Fruit fly (Drosophila melanogaster) whole organism, embryonic: Measurements from ENCODE around the gene Faa.

Experiments
- Asciz ChIP-seq: fragments of 200-800 bp; sonication (Bioruptor generic); optimal IDR thresholded peaks from 2 replicates; lab custom pipeline; 2017; ENCODE audit warnings: missing biosample characterization, mild to moderate bottlenecking, missing genetic modification characterization, missing genetic modification reagents
- Awh ChIP-seq: fragments of 200-800 bp; sonication (Bioruptor generic); IDR thresholded peaks from 2 replicates; pipeline ENCODE4, ENCODE4 v1.3.6; 2022; ENCODE audit warnings: missing biosample characterization, missing genetic modification characterization
- BtbVII ChIP-seq: fragments of 200-800 bp; sonication (Bioruptor generic); optimal IDR thresholded peaks from 3 replicates; lab custom pipeline; 2017; ENCODE audit warnings: missing biosample characterization, mild to moderate bottlenecking, missing genetic modification characterization
- CG10979 ChIP-seq: fragments of 200-800 bp; sonication (Bioruptor generic); optimal IDR thresholded peaks from 2 replicates; lab custom pipeline; 2018; ENCODE audit warnings: missing biosample characterization, mild to moderate bottlenecking, missing genetic modification characterization, moderate library complexity
- CG11085 ChIP-seq: fragments of 200-800 bp; sonication (Bioruptor generic); IDR thresholded peaks from 2 replicates; pipeline ENCODE4 v1.3.6; 2022; ENCODE audit warnings: missing biosample characterization, missing genetic modification characterization
- CG11398 ChIP-seq: fragments of 200-800 bp; sonication (Bioruptor generic); optimal IDR thresholded peaks from 2 replicates; lab custom pipeline; 2016; ENCODE audit warnings: missing biosample characterization, missing genetic modification characterization
- CG11696 ChIP-seq: fragments of 200-800 bp; sonication (Bioruptor generic); IDR thresholded peaks from 2 replicates; pipeline ENCODE4 v1.3.6; 2022; ENCODE audit warnings: missing biosample characterization, missing genetic modification characterization
- CG11723 ChIP-seq: fragments of 200-800 bp; sonication (Bioruptor generic); optimal IDR thresholded peaks from 2 replicates; lab custom pipeline; 2017; ENCODE audit warnings: missing biosample characterization, mild to moderate bottlenecking, missing genetic modification characterization
- CG12299 ChIP-seq: fragments of 200-800 bp; sonication (Bioruptor generic); optimal IDR thresholded peaks from 2 replicates; lab custom pipeline; 2018; ENCODE audit warnings: missing biosample characterization, mild to moderate bottlenecking, missing genetic modification characterization
- CG15696 ChIP-seq: fragments of 200-800 bp; sonication (Bioruptor generic); optimal IDR thresholded peaks from 2 replicates; lab custom pipeline; 2019; ENCODE audit warnings: missing biosample characterization, mild to moderate bottlenecking, missing genetic modification characterization, moderate library complexity
- CG17385 ChIP-seq: fragments of 200-800 bp; sonication (Bioruptor generic); optimal IDR thresholded peaks from 3 replicates; lab custom pipeline; 2018; ENCODE audit warnings: missing biosample characterization, mild to moderate bottlenecking, missing genetic modification characterization
- CG2199 ChIP-seq: fragments of 200-800 bp; sonication (Bioruptor generic); IDR thresholded peaks from 3 replicates; pipeline ENCODE4 v1.3.6; 2022; ENCODE audit warnings: missing biosample characterization, missing genetic modification characterization
- CG3995 ChIP-seq: fragments of 200-800 bp; sonication (Bioruptor generic); optimal IDR thresholded peaks from 3 replicates; lab custom pipeline; 2016; ENCODE audit warnings: missing biosample characterization, missing genetic modification characterization
- CG4360 ChIP-seq: fragments of 200-800 bp; sonication (Bioruptor generic); IDR thresholded peaks from 2 replicates; pipeline ENCODE4 v1.3.6; 2022; ENCODE audit warnings: missing biosample characterization, missing genetic modification characterization
- CG4424 ChIP-seq: fragments of 200-800 bp; sonication (Bioruptor generic); optimal IDR thresholded peaks from 3 replicates; lab custom pipeline; 2016; ENCODE audit warnings: missing biosample characterization, missing genetic modification characterization
- CG7928 ChIP-seq: fragments of 200-800 bp; sonication (Bioruptor generic); optimal IDR thresholded peaks from 2 replicates; lab custom pipeline; 2017; ENCODE audit warnings: missing biosample characterization, mild to moderate bottlenecking, missing genetic modification characterization
- CG8290 ChIP-seq, 3 experiments: fragments of 200-800 bp; sonication (Bioruptor generic); optimal IDR thresholded peaks; 2 replicates each; lab custom pipeline; 2016 to 2019; ENCODE audit warnings: missing biosample characterization in 3 of 3, missing genetic modification characterization in 3 of 3, mild to moderate bottlenecking in 2 of 3, moderate library complexity in 1 of 3
- CG9727 ChIP-seq: fragments of 200-800 bp; sonication (Bioruptor generic); optimal IDR thresholded peaks from 3 replicates; lab custom pipeline; 2017; ENCODE audit warnings: missing biosample characterization, mild to moderate bottlenecking, missing genetic modification characterization
- CHES-1-like ChIP-seq: fragments of 200-800 bp; sonication (Bioruptor generic); optimal IDR thresholded peaks from 2 replicates; lab custom pipeline; 2016; ENCODE audit warnings: missing biosample characterization, missing genetic modification characterization
- D ChIP-seq, 2 experiments: fragments of 200-800 bp in 1 of 2; fragments of >200 bp in 1 of 2; sonication (Bioruptor generic) in 1 of 2; optimal IDR thresholded peaks; 2 replicates in 1 of 2; 3 replicates in 1 of 2; lab custom pipeline; 2017; ENCODE audit warnings: mild to moderate bottlenecking in 1 of 2, missing biosample characterization in 1 of 2, missing genetic modification characterization in 1 of 2, missing genetic modification reagents in 1 of 2
- Dfd ChIP-seq, 2 experiments: fragments of >200 bp; optimal IDR thresholded peaks; 2 replicates each; lab custom pipeline; 2017; ENCODE audit warnings: missing biosample characterization in 2 of 2, missing genetic modification characterization in 2 of 2
- Dll ChIP-seq: fragments of 200-800 bp; sonication (Bioruptor generic); IDR thresholded peaks from 4 replicates; pipeline ENCODE4 v1.3.6; 2022; ENCODE audit warnings: missing biosample characterization, missing genetic modification characterization; ENCODE audit not compliant: partially characterized antibody
- Gsc ChIP-seq: fragments of 200-800 bp; sonication (Bioruptor generic); IDR thresholded peaks from 2 replicates; pipeline ENCODE4 v1.3.6; 2022; ENCODE audit warnings: missing biosample characterization, missing genetic modification characterization
- H15 ChIP-seq: fragments of 200-800 bp; sonication (Bioruptor generic); IDR thresholded peaks from 3 replicates; pipeline ENCODE4 v1.3.6; 2022; ENCODE audit warnings: missing biosample characterization, missing genetic modification characterization
- Hand ChIP-seq: fragments of 200-800 bp; sonication (Bioruptor generic); optimal IDR thresholded peaks from 2 replicates; lab custom pipeline; 2017; ENCODE audit warnings: mild to moderate bottlenecking, missing biosample characterization, missing genetic modification reagents, missing genetic modification characterization
- Hey ChIP-seq: fragments of 200-800 bp; sonication (Bioruptor generic); optimal IDR thresholded peaks from 3 replicates; lab custom pipeline; 2018; ENCODE audit warnings: missing biosample characterization, mild to moderate bottlenecking, missing genetic modification characterization
- NFAT ChIP-seq: fragments of 200-800 bp; sonication (Bioruptor generic); IDR thresholded peaks from 2 replicates; pipeline ENCODE4 v1.3.6; 2022; ENCODE audit warnings: missing biosample characterization, missing genetic modification characterization
- Vsx1 ChIP-seq: fragments of 200-800 bp; sonication (Bioruptor generic); optimal IDR thresholded peaks from 2 replicates; lab custom pipeline; 2017; ENCODE audit warnings: missing biosample characterization, mild to moderate bottlenecking, missing genetic modification characterization, missing genetic modification reagents
- Xbp1 ChIP-seq: fragments of 200-800 bp; sonication (Bioruptor generic); optimal IDR thresholded peaks from 3 replicates; lab custom pipeline; 2016; ENCODE audit warnings: missing biosample characterization, mild to moderate bottlenecking, missing genetic modification characterization
- ase ChIP-seq: fragments of 200-800 bp; sonication (Bioruptor generic); IDR thresholded peaks from 3 replicates; pipeline ENCODE4 v1.3.6; 2022; ENCODE audit warnings: missing biosample characterization, missing genetic modification characterization
- ato ChIP-seq: fragments of 200-800 bp; sonication (Bioruptor generic); IDR thresholded peaks from 2 replicates; pipeline ENCODE4 v1.3.6; 2022; ENCODE audit warnings: missing biosample characterization, missing genetic modification characterization; ENCODE audit not compliant: partially characterized antibody
- bcd ChIP-seq: fragments of 200-800 bp; sonication (Bioruptor generic); optimal IDR thresholded peaks from 2 replicates; lab custom pipeline; 2017; ENCODE audit warnings: missing biosample characterization, mild to moderate bottlenecking, missing genetic modification characterization
- cwo ChIP-seq: fragments of 200-800 bp; sonication (Bioruptor generic); optimal IDR thresholded peaks from 3 replicates; lab custom pipeline; 2017; ENCODE audit warnings: missing biosample characterization, missing genetic modification characterization, mild to moderate bottlenecking, moderate library complexity, missing genetic modification reagents
- disco-r ChIP-seq: fragments of 200-800 bp; sonication (Bioruptor generic); optimal IDR thresholded peaks from 2 replicates; lab custom pipeline; 2016; ENCODE audit warnings: missing biosample characterization, missing genetic modification characterization
- emc ChIP-seq: fragments of 200-800 bp; sonication (Bioruptor generic); optimal IDR thresholded peaks from 2 replicates; lab custom pipeline; 2016; ENCODE audit warnings: missing biosample characterization, missing genetic modification characterization
- exex ChIP-seq: fragments of 200-800 bp; sonication (Bioruptor generic); optimal IDR thresholded peaks from 4 replicates; lab custom pipeline; 2018; ENCODE audit warnings: missing biosample characterization, mild to moderate bottlenecking, missing genetic modification characterization, moderate library complexity
- fd96Cb ChIP-seq: fragments of 200-800 bp; sonication (Bioruptor generic); optimal IDR thresholded peaks from 2 replicates; lab custom pipeline; 2018; ENCODE audit warnings: missing biosample characterization, mild to moderate bottlenecking, missing genetic modification characterization, moderate library complexity
- gce ChIP-seq: fragments of 200-800 bp; sonication (Bioruptor generic); IDR thresholded peaks from 3 replicates; pipeline ENCODE4 v1.3.6; 2022; ENCODE audit warnings: missing biosample characterization, missing genetic modification characterization
- grau ChIP-seq: fragments of 200-800 bp; optimal IDR thresholded peaks from 3 replicates; lab custom pipeline; 2019; ENCODE audit warnings: missing biosample characterization, mild to moderate bottlenecking, missing genetic modification characterization, moderate library complexity
- nau ChIP-seq: fragments of 200-800 bp; sonication (Bioruptor generic); optimal IDR thresholded peaks from 3 replicates; lab custom pipeline; 2017; ENCODE audit warnings: missing biosample characterization, mild to moderate bottlenecking, missing genetic modification characterization, missing genetic modification reagents
- nerfin-1 ChIP-seq: fragments of 200-800 bp; sonication (Bioruptor generic); optimal IDR thresholded peaks from 3 replicates; lab custom pipeline; 2019; ENCODE audit warnings: missing biosample characterization, mild to moderate bottlenecking, missing genetic modification characterization, moderate library complexity
- otp ChIP-seq: fragments of 200-800 bp; sonication (Bioruptor generic); IDR thresholded peaks from 3 replicates; pipeline ENCODE4, ENCODE4 v1.3.6; 2022; ENCODE audit warnings: missing biosample characterization, missing genetic modification characterization
- unpg ChIP-seq: fragments of 200-800 bp; sonication (Bioruptor generic); optimal IDR thresholded peaks from 3 replicates; lab custom pipeline; 2018; ENCODE audit warnings: missing biosample characterization, mild to moderate bottlenecking, missing genetic modification characterization, moderate library complexity
- wek ChIP-seq: fragments of 200-800 bp; sonication (Bioruptor generic); optimal IDR thresholded peaks from 3 replicates; lab custom pipeline; 2018; ENCODE audit warnings: missing biosample characterization, mild to moderate bottlenecking, missing genetic modification characterization, moderate library complexity

Gene Faa

dm6 chr3L:4108844-4109494, 35.2 kb upstream of the Faa start (continued):
- peak; percentile 43; the same call in 1 of the 3 replicates for TF ChIP-seq otp (GFP tag; lab: Robert Waterston, UW)
- TF ChIP-seq nerfin-1 (tag; lab: Kevin White, UChicago), result peak; percentile 61
- TF ChIP-seq fd96Cb (tag; lab: Kevin White, UChicago), result peak; percentile 74
- peak; percentile 35 for TF ChIP-seq CG11398
- peak; percentile 76 for TF ChIP-seq CG4424 (GFP tag; lab: Kevin White, UChicago)
- peak; percentile 84 for TF ChIP-seq CG10979 (tag; lab: Kevin White, UChicago)
- TF ChIP-seq CG4360 (GFP tag; lab: Robert Waterston, UW), result no peak
- TF ChIP-seq CG3995, result peak; percentile 24
- peak; percentile 78 for TF ChIP-seq BtbVII (GFP tag; lab: Kevin White, UChicago)
- TF ChIP-seq unpg (GFP tag; lab: Kevin White, UChicago), result peak; percentile 69
- TF ChIP-seq CHES-1-like, result peak; percentile 38
- TF ChIP-seq Vsx1 (GFP tag; lab: Kevin White, UChicago), result peak; percentile 15
- TF ChIP-seq CG15696, result peak; percentile 51
- peak; percentile 73 for TF ChIP-seq Asciz
- peak; percentile 54 for TF ChIP-seq nau (GFP tag; lab: Kevin White, UChicago)
- TF ChIP-seq CG17385 (GFP tag; lab: Kevin White, UChicago), result peak; percentile 68
- no peak for TF ChIP-seq D (optimal IDR thresholded peaks at IDR 0.05; lab: Kevin White, UChicago)
- TF ChIP-seq D (GFP tag; optimal IDR thresholded peaks at IDR 0.05; lab: Kevin White, UChicago), result peak; percentile 81
- 0 out of 3 replicates have a peak, but pooled peaks have one; percentile 28 for TF ChIP-seq H15 (GFP tag; lab: Robert Waterston, UW)
- no peak for TF ChIP-seq ato (GFP tag; lab: Robert Waterston, UW)
- TF ChIP-seq CG11085 (GFP tag; lab: Robert Waterston, UW), result no peak
- 0 out of 3 replicates have a peak, but pooled peaks have one; percentile 32 for TF ChIP-seq gce (GFP tag; lab: Robert Waterston, UW)
- peak; percentile 66 for TF ChIP-seq cwo (GFP tag; lab: Kevin White, UChicago)
- no peak for TF ChIP-seq wek (GFP tag; lab: Kevin White, UChicago)
- TF ChIP-seq Dll (GFP tag; lab: Robert Waterston, UW), result no peak
- peak; percentile 80 for TF ChIP-seq CG9727 (GFP tag; lab: Kevin White, UChicago)
- TF ChIP-seq ase (GFP tag; lab: Robert Waterston, UW), result no peak
- TF ChIP-seq grau (tag; lab: Kevin White, UChicago), result peak; percentile 97
- TF ChIP-seq Dfd (GFP tag; optimal IDR thresholded peaks at IDR 0.05; lab: Kevin White, UChicago), result no peak
- TF ChIP-seq CG8290 (GFP tag; optimal IDR thresholded peaks at IDR 0.05; lab: Kevin White, UChicago), result peak; percentile 64
- TF ChIP-seq CG8290 (tag; optimal IDR thresholded peaks at IDR 0.05; lab: Kevin White, UChicago), result peak in 1 of 2 experiments; percentile 50
- TF ChIP-seq CG11723, result peak; percentile 77
- TF ChIP-seq Awh (GFP tag; lab: Robert Waterston, UW), result no peak
- TF ChIP-seq CG12299 (tag; lab: Kevin White, UChicago), result peak; percentile 25
- TF ChIP-seq CG7928, result no peak
- TF ChIP-seq Hand (GFP tag; lab: Kevin White, UChicago), result peak; percentile 53
- no peak for TF ChIP-seq CG11696 (GFP tag; lab: Robert Waterston, UW)
- TF ChIP-seq emc, result no peak
- TF ChIP-seq Xbp1 (GFP tag; lab: Kevin White, UChicago), result peak; percentile 72
- no peak for TF ChIP-seq Gsc (GFP tag; lab: Robert Waterston, UW)
- TF ChIP-seq CG2199 (GFP tag; lab: Robert Waterston, UW), result no peak
- TF ChIP-seq exex (tag; lab: Kevin White, UChicago), result peak; percentile 5
- TF ChIP-seq NFAT (GFP tag; lab: Robert Waterston, UW), result peak; percentile 20; the same call in 1 of the 2 replicates
- no peak for TF ChIP-seq disco-r
- no peak for TF ChIP-seq Hey (tag; lab: Kevin White, UChicago)
- TF ChIP-seq bcd (GFP tag; lab: Kevin White, UChicago), result peak; percentile 76
- TF ChIP-seq, all 482 proteins: peak for 322
